Worm (Caenorhabditis elegans) whole organism, L2 larva: ENCODE data around the gene C34F6.11.

Experiments
- C34F6.9 ChIP-seq: fragments of 150-350 bp; optimal IDR thresholded peaks from 2 replicates; lab custom pipeline; 2014; ENCODE audit warnings: missing biosample characterization, missing genetic modification characterization
- F13H6.1 ChIP-seq: sonication (generic microtip); optimal IDR thresholded peaks from 2 replicates; lab custom pipeline; 2016; ENCODE audit warnings: missing genetic modification characterization, missing compliant biosample characterization
- R02D3.7 ChIP-seq: fragments of 150-350 bp; optimal IDR thresholded peaks from 2 replicates; lab custom pipeline; 2014; ENCODE audit warnings: missing biosample characterization, missing genetic modification characterization
- Y55F3AM.14 ChIP-seq: fragments of 200-800 bp; sonication (Bioruptor generic); optimal IDR thresholded peaks from 2 replicates; lab custom pipeline; 2018; ENCODE audit warnings: mild to moderate bottlenecking, missing genetic modification characterization, missing compliant biosample characterization
- ZK546.5 ChIP-seq: sonication (generic microtip); optimal IDR thresholded peaks from 2 replicates; lab custom pipeline; 2017; ENCODE audit warnings: missing biosample characterization, missing genetic modification characterization
- alr-1 ChIP-seq: fragments of 150-350 bp; optimal IDR thresholded peaks from 2 replicates; lab custom pipeline; 2014; ENCODE audit warnings: missing biosample characterization, missing genetic modification characterization
- aly-2 ChIP-seq: fragments of 150-350 bp; optimal IDR thresholded peaks from 2 replicates; lab custom pipeline; 2014; ENCODE audit warnings: missing biosample characterization, missing genetic modification characterization
- ama-1 ChIP-seq: fragments of 150-350 bp; optimal IDR thresholded peaks from 2 replicates; lab custom pipeline; 2018; ENCODE audit warnings: inconsistent platforms
- ceh-16 ChIP-seq: fragments of 150-350 bp; optimal IDR thresholded peaks from 2 replicates; lab custom pipeline; 2014; ENCODE audit warnings: missing biosample characterization, missing genetic modification characterization
- ceh-82 ChIP-seq: fragments of 150-350 bp; optimal IDR thresholded peaks from 2 replicates; lab custom pipeline; 2014; ENCODE audit warnings: missing biosample characterization, missing genetic modification characterization
- crh-2 ChIP-seq: sonication (generic microtip); optimal IDR thresholded peaks from 2 replicates; lab custom pipeline; 2017; ENCODE audit warnings: missing biosample characterization, missing genetic modification characterization
- dmd-4 ChIP-seq: sonication (generic microtip); optimal IDR thresholded peaks from 2 replicates; lab custom pipeline; 2017; ENCODE audit warnings: missing biosample characterization, missing genetic modification characterization
- egl-27 ChIP-seq: sonication (generic microtip); optimal IDR thresholded peaks from 3 replicates; lab custom pipeline; 2017; ENCODE audit warnings: missing biosample characterization, missing genetic modification reagents, missing genetic modification characterization
- elt-1 ChIP-seq: fragments of 150-350 bp; optimal IDR thresholded peaks from 2 replicates; lab custom pipeline; 2014; ENCODE audit warnings: missing biosample characterization, missing genetic modification characterization
- elt-3 ChIP-seq: sonication (generic microtip); optimal IDR thresholded peaks from 2 replicates; lab custom pipeline; 2017; ENCODE audit warnings: missing biosample characterization, missing genetic modification characterization
- lin-11 ChIP-seq: fragments of 150-350 bp; sonication (generic microtip); optimal IDR thresholded peaks from 2 replicates; lab custom pipeline; 2014; ENCODE audit warnings: missing biosample characterization, missing genetic modification characterization, inconsistent platforms, mixed read lengths
- lsy-2 ChIP-seq, 2 experiments: fragments of 150-350 bp in 1 of 2; sonication (generic microtip) in 1 of 2; optimal IDR thresholded peaks; 2 replicates each; lab custom pipeline; 2014 to 2017; ENCODE audit warnings: missing biosample characterization in 2 of 2, missing genetic modification characterization in 2 of 2
- mab-5 ChIP-seq: fragments of 150-350 bp; optimal IDR thresholded peaks from 2 replicates; lab custom pipeline; 2014; ENCODE audit warnings: missing biosample characterization, missing genetic modification characterization
- nhr-10 ChIP-seq: sonication (generic microtip); optimal IDR thresholded peaks from 2 replicates; lab custom pipeline; 2017; ENCODE audit warnings: missing biosample characterization, missing genetic modification characterization
- nhr-11 ChIP-seq: fragments of 150-350 bp; optimal IDR thresholded peaks from 2 replicates; lab custom pipeline; 2014; ENCODE audit warnings: missing biosample characterization, missing genetic modification characterization
- nhr-12 ChIP-seq: fragments of 150-350 bp; optimal IDR thresholded peaks from 2 replicates; lab custom pipeline; 2014; ENCODE audit warnings: missing biosample characterization, missing genetic modification characterization
- nhr-129 ChIP-seq: fragments of 150-350 bp; optimal IDR thresholded peaks from 2 replicates; lab custom pipeline; 2014; ENCODE audit warnings: missing biosample characterization, missing genetic modification characterization
- nhr-21 ChIP-seq: fragments of 150-350 bp; optimal IDR thresholded peaks from 2 replicates; lab custom pipeline; 2014; ENCODE audit warnings: missing biosample characterization, missing genetic modification characterization
- nhr-237 ChIP-seq: fragments of 150-350 bp; optimal IDR thresholded peaks from 2 replicates; lab custom pipeline; 2014; ENCODE audit warnings: missing biosample characterization, missing genetic modification characterization
- nhr-25 ChIP-seq: fragments of 150-350 bp; sonication (generic microtip); optimal IDR thresholded peaks from 3 replicates; lab custom pipeline; 2014; ENCODE audit warnings: missing biosample characterization, missing genetic modification characterization
- nhr-6 ChIP-seq: fragments of 150-350 bp; optimal IDR thresholded peaks from 2 replicates; lab custom pipeline; 2014; ENCODE audit warnings: missing biosample characterization, missing genetic modification characterization
- nhr-77 ChIP-seq: fragments of 150-350 bp; optimal IDR thresholded peaks from 2 replicates; lab custom pipeline; 2014; ENCODE audit warnings: missing biosample characterization, missing genetic modification characterization
- peb-1 ChIP-seq: fragments of 150-350 bp; optimal IDR thresholded peaks from 2 replicates; lab custom pipeline; 2014; ENCODE audit warnings: missing biosample characterization, missing genetic modification characterization
- skn-1 ChIP-seq: sonication (generic microtip); optimal IDR thresholded peaks from 2 replicates; lab custom pipeline; 2017; ENCODE audit warnings: missing biosample characterization, missing genetic modification characterization
- sma-9 ChIP-seq, 2 experiments: fragments of 150-350 bp in 1 of 2; sonication (generic microtip) in 1 of 2; optimal IDR thresholded peaks; 2 replicates each; lab custom pipeline; 2014 to 2016; ENCODE audit warnings: missing genetic modification characterization in 2 of 2, mild to moderate bottlenecking in 1 of 2, missing biosample characterization in 1 of 2, missing compliant biosample characterization in 1 of 2, missing genetic modification reagents in 1 of 2, moderate library complexity in 1 of 2
- unc-39 ChIP-seq: fragments of 150-350 bp; optimal IDR thresholded peaks from 2 replicates; lab custom pipeline; 2014; ENCODE audit warnings: missing biosample characterization, missing genetic modification characterization
- unc-55 ChIP-seq: fragments of 150-350 bp; sonication (generic microtip); optimal IDR thresholded peaks from 3 replicates; lab custom pipeline; 2014; ENCODE audit warnings: missing biosample characterization, missing genetic modification reagents, missing genetic modification characterization
- zag-1 ChIP-seq: fragments of 150-350 bp; optimal IDR thresholded peaks from 2 replicates; lab custom pipeline; 2014; ENCODE audit warnings: missing biosample characterization, missing genetic modification characterization
- ztf-1 ChIP-seq: fragments of 200-800 bp; sonication (Bioruptor generic); conservative IDR thresholded peaks from 2 replicates; pipeline ENCODE4 v1.3.6; 2022; ENCODE audit warnings: missing genetic modification characterization, missing compliant biosample characterization
- ztf-11 ChIP-seq: sonication (generic microtip); optimal IDR thresholded peaks from 2 replicates; lab custom pipeline; 2017; ENCODE audit warnings: missing biosample characterization, missing genetic modification characterization
- ztf-4 ChIP-seq: fragments of 150-350 bp; optimal IDR thresholded peaks from 2 replicates; lab custom pipeline; 2014; ENCODE audit warnings: missing biosample characterization, missing genetic modification characterization

Gene C34F6.11

ce11 chrX:11243604-11244003 lies 39.9 kb upstream of the C34F6.11 start:
- TF ChIP-seq sma-9 (GFP tag; optimal IDR thresholded peaks at IDR 0.05; lab: Kevin White, UChicago) (peak; percentile 7), sma-9 (tag; optimal IDR thresholded peaks at IDR 0.05; lab: Kevin White, UChicago) (no peak), lin-11 (no peak), zag-1 (peak; percentile 24), nhr-77 (tag; lab: Kevin White, UChicago) (no peak), ztf-1 (GFP tag; lab: Robert Waterston, UW) (no peak), nhr-10 (tag; lab: Kevin White, UChicago) (no peak), dmd-4 (tag; lab: Kevin White, UChicago) (no peak), ztf-11 (tag; lab: Kevin White, UChicago) (no peak), nhr-11 (no peak), elt-3 (tag; lab: Kevin White, UChicago) (no peak)
- TF ChIP-seq, all 48 proteins: peak for 2

DNA sequence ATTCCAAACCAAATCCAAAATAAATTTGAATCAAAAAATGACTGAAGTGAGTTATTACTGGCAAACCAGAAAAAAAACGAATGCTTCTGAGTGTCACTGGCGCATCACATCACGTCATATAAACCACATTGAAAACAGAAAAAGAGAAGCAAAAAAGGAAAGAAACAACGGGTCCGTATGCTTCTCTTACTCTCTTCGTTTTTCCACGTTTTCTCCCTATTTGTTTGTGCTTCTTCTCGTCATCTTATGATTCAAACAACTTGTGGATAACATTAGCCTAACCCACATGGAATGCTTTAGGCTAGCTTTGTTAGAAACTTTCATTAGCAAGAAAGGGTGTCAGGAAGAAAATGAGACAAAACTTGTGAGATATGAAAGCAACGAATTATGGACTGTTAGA lies 37.7 kb upstream of the C34F6.11 start:
- peak; percentile 57 for TF ChIP-seq C34F6.9
- TF ChIP-seq nhr-129 (tag; lab: Kevin White, UChicago), result peak; percentile 37
- TF ChIP-seq aly-2 (tag; lab: Kevin White, UChicago), result no peak
- no peak for TF ChIP-seq nhr-21 (tag; lab: Kevin White, UChicago)
- TF ChIP-seq unc-55 (GFP tag; lab: Kevin White, UChicago), result peak; percentile 77
- TF ChIP-seq nhr-77 (tag; lab: Kevin White, UChicago), result no peak
- peak in 1 of 2 experiments; percentile 25 for TF ChIP-seq lsy-2 (tag; optimal IDR thresholded peaks at IDR 0.05; lab: Kevin White, UChicago)
- peak; percentile 65 for TF ChIP-seq zag-1
- TF ChIP-seq elt-1 (tag; lab: Kevin White, UChicago), result no peak
- no peak for TF ChIP-seq ztf-11 (tag; lab: Kevin White, UChicago)
- TF ChIP-seq ceh-82 (tag; lab: Kevin White, UChicago), result no peak
- TF ChIP-seq lin-11, result no peak
- TF ChIP-seq mab-5 (tag; lab: Kevin White, UChicago), result no peak
- peak; percentile 53 for TF ChIP-seq crh-2 (tag; lab: Kevin White, UChicago)
- TF ChIP-seq ztf-4 (tag; lab: Kevin White, UChicago), result peak; percentile 8
- no peak for TF ChIP-seq nhr-12
- no peak for TF ChIP-seq ceh-16 (tag; lab: Kevin White, UChicago)
- no peak for TF ChIP-seq nhr-25

ce11 chrX:11240585-11241115 lies 36.9 kb upstream of the C34F6.11 start, which contains the start of gene C34F6.10:
TSS of gene C34F6.10 (minus strand) at chrX:11240635.
- TF ChIP-seq peb-1 (tag; lab: Kevin White, UChicago) (no peak), aly-2 (tag; lab: Kevin White, UChicago) (no peak), unc-55 (GFP tag; lab: Kevin White, UChicago) (no peak), skn-1 (no peak), ztf-4 (tag; lab: Kevin White, UChicago) (no peak), egl-27 (tag; lab: Kevin White, UChicago) (no peak)

ce11 chrX:11226595-11226994 lies 22.9 kb upstream of the C34F6.11 start, which contains the start of gene C34F6.12:
TSS of gene C34F6.12 (minus strand) at chrX:11226695.
- TF ChIP-seq aly-2 (tag; lab: Kevin White, UChicago) (no peak), alr-1 (no peak), F13H6.1 (no peak), ceh-16 (tag; lab: Kevin White, UChicago) (no peak), nhr-10 (tag; lab: Kevin White, UChicago) (no peak), ama-1 (lab: Kevin White, UChicago) (no peak), nhr-21 (tag; lab: Kevin White, UChicago) (no peak), R02D3.7 (tag; lab: Kevin White, UChicago) (no peak), sma-9 (GFP tag; optimal IDR thresholded peaks at IDR 0.05; lab: Kevin White, UChicago) (no peak), sma-9 (tag; optimal IDR thresholded peaks at IDR 0.05; lab: Kevin White, UChicago) (no peak), nhr-237 (tag; lab: Kevin White, UChicago) (no peak), ZK546.5 (tag; lab: Kevin White, UChicago) (no peak), elt-1 (tag; lab: Kevin White, UChicago) (no peak), lsy-2 (tag; optimal IDR thresholded peaks at IDR 0.05; lab: Kevin White, UChicago) (no peak), ceh-82 (tag; lab: Kevin White, UChicago) (no peak), unc-39 (tag; lab: Kevin White, UChicago) (no peak), ztf-11 (tag; lab: Kevin White, UChicago) (no peak), nhr-129 (tag; lab: Kevin White, UChicago) (no peak), Y55F3AM.14 (GFP tag; lab: Kevin White, UChicago) (no peak), nhr-6 (no peak)
